Worm (Caenorhabditis elegans): ENCODE data around the gene F44E2.9.

ce11 chrIII:8858482-8858881, 8.2 kb upstream of the F44E2.9 start:
- TF ChIP-seq unc-39 (tag; optimal IDR thresholded peaks at IDR 0.05) (no peak), unc-130 (GFP tag; optimal IDR thresholded peaks at IDR 0.05) (no peak), hmg-1.1 (GFP tag; IDR thresholded peaks at IDR 0.05) (no peak), pqm-1 (tag; optimal IDR thresholded peaks at IDR 0.05) (no peak), Y105C5A.15 (GFP tag; IDR thresholded peaks at IDR 0.05) (no peak), fkh-10 (GFP tag; optimal IDR thresholded peaks at IDR 0.05) (no peak), zip-11 (GFP tag; IDR thresholded peaks at IDR 0.05) (no peak)
